Worm (Caenorhabditis elegans) whole organism, L1 larva: ENCODE measurements around the gene T11B7.5.

Experiments used
- F16B12.6 ChIP-seq: fragments of 150-350 bp; optimal IDR thresholded peaks from 2 replicates; lab custom pipeline; 2014; ENCODE audit warnings: missing biosample characterization, missing genetic modification characterization
- Y116A8C.19 ChIP-seq: sonication (generic microtip); optimal IDR thresholded peaks from 2 replicates; lab custom pipeline; 2016; ENCODE audit warnings: missing compliant biosample characterization, missing genetic modification characterization, borderline replicate concordance
- blmp-1 ChIP-seq: fragments of 150-350 bp; optimal IDR thresholded peaks from 2 replicates; lab custom pipeline; 2014; ENCODE audit warnings: missing biosample characterization, missing genetic modification characterization
- ceh-63 ChIP-seq: fragments of 200-800 bp; sonication (Bioruptor generic); optimal IDR thresholded peaks from 2 replicates; lab custom pipeline; 2018; ENCODE audit warnings: mild to moderate bottlenecking, missing genetic modification characterization, missing compliant biosample characterization
- ceh-90 ChIP-seq: sonication (generic microtip); optimal IDR thresholded peaks from 2 replicates; lab custom pipeline; 2016; ENCODE audit warnings: missing genetic modification characterization, missing compliant biosample characterization
- dpl-1 ChIP-seq, 3 experiments: fragments of 150-350 bp in 2 of 3; sonication (generic microtip) in 1 of 3; optimal IDR thresholded peaks; 2 replicates each; lab custom pipeline; 2014 to 2017; ENCODE audit warnings: missing biosample characterization in 3 of 3, missing genetic modification characterization in 3 of 3, missing genetic modification reagents in 3 of 3
- efl-1 ChIP-seq, 4 experiments: fragments of 150-350 bp; optimal IDR thresholded peaks in 3 of 4; peaks in 1 of 4; 1 replicate in 1 of 4; 2 replicates in 3 of 4; lab custom pipeline; 2014; ENCODE audit warnings: missing biosample characterization in 2 of 4, missing genetic modification characterization in 2 of 4, missing genetic modification reagents in 2 of 4
- egl-27 ChIP-seq, 2 experiments: fragments of 150-350 bp in 1 of 2; sonication (generic microtip); optimal IDR thresholded peaks; 3 replicates each; lab custom pipeline; 2017 to 2018; ENCODE audit warnings: missing biosample characterization in 2 of 2, missing genetic modification characterization in 2 of 2, missing genetic modification reagents in 2 of 2
- elt-3 ChIP-seq, 6 experiments: fragments of 150-350 bp in 1 of 6; sonication (generic microtip); optimal IDR thresholded peaks; 2 replicates each; lab custom pipeline; 2017 to 2018; ENCODE audit warnings: missing biosample characterization in 6 of 6, missing genetic modification characterization in 6 of 6, inconsistent platforms in 1 of 6
- fkh-10 ChIP-seq: sonication (generic microtip); optimal IDR thresholded peaks from 2 replicates; lab custom pipeline; 2017; ENCODE audit warnings: missing biosample characterization, missing genetic modification reagents, missing genetic modification characterization
- grh-1 ChIP-seq: fragments of 200-800 bp; sonication (Bioruptor generic); IDR thresholded peaks from 2 replicates; pipeline ENCODE4 v1.3.6; 2022; ENCODE audit warnings: missing genetic modification reagents, missing genetic modification characterization, missing compliant biosample characterization
- hlh-4 ChIP-seq: sonication (generic microtip); optimal IDR thresholded peaks from 2 replicates; lab custom pipeline; 2016; ENCODE audit warnings: mild to moderate bottlenecking, missing genetic modification characterization, missing compliant biosample characterization
- hpl-2 ChIP-seq: fragments of 150-350 bp; optimal IDR thresholded peaks from 2 replicates; lab custom pipeline; 2014; ENCODE audit warnings: missing biosample characterization, missing genetic modification reagents, missing genetic modification characterization
- isw-1 ChIP-seq: fragments of 200-800 bp; sonication (Bioruptor generic); IDR thresholded peaks from 2 replicates; pipeline ENCODE4 v1.3.6; 2022; ENCODE audit warnings: missing genetic modification characterization, missing compliant biosample characterization
- jun-1 ChIP-seq: fragments of 150-350 bp; optimal IDR thresholded peaks from 2 replicates; lab custom pipeline; 2014; ENCODE audit warnings: missing biosample characterization, missing genetic modification reagents, missing genetic modification characterization
- lin-14 ChIP-seq: fragments of 200-800 bp; sonication (Bioruptor generic); optimal IDR thresholded peaks from 2 replicates; lab custom pipeline; 2018; ENCODE audit warnings: mild to moderate bottlenecking, missing genetic modification characterization, moderate library complexity, missing compliant biosample characterization
- lin-35 ChIP-seq, 2 experiments: fragments of 150-350 bp; optimal IDR thresholded peaks; 2 replicates each; lab custom pipeline; 2014; ENCODE audit warnings: missing biosample characterization in 2 of 2, missing genetic modification characterization in 2 of 2, missing genetic modification reagents in 2 of 2
- lin-39 ChIP-seq: fragments of 150-350 bp; optimal IDR thresholded peaks from 2 replicates; lab custom pipeline; 2014; ENCODE audit warnings: missing biosample characterization, missing genetic modification reagents, missing genetic modification characterization
- lir-3 ChIP-seq: sonication (generic microtip); optimal IDR thresholded peaks from 2 replicates; lab custom pipeline; 2016; ENCODE audit warnings: mild to moderate bottlenecking, missing genetic modification characterization, moderate library complexity, missing compliant biosample characterization; ENCODE audit not compliant: poor library complexity
- lsy-2 ChIP-seq, 2 experiments: fragments of 150-350 bp; optimal IDR thresholded peaks; 2 replicates each; lab custom pipeline; 2014; ENCODE audit warnings: missing biosample characterization in 2 of 2, missing genetic modification characterization in 2 of 2
- nhr-19 ChIP-seq: fragments of 200-800 bp; sonication (Bioruptor generic); conservative IDR thresholded peaks from 2 replicates; pipeline ENCODE4 v1.3.6; 2022; ENCODE audit warnings: missing genetic modification characterization, missing compliant biosample characterization
- nhr-20 ChIP-seq: sonication (generic microtip); optimal IDR thresholded peaks from 2 replicates; lab custom pipeline; 2016; ENCODE audit warnings: mild to moderate bottlenecking, missing genetic modification characterization, missing compliant biosample characterization
- nhr-71 ChIP-seq: sonication (generic microtip); optimal IDR thresholded peaks from 2 replicates; lab custom pipeline; 2016; ENCODE audit warnings: mild to moderate bottlenecking, missing genetic modification characterization, moderate library complexity, missing compliant biosample characterization
- nhr-77 ChIP-seq: fragments of 150-350 bp; optimal IDR thresholded peaks from 2 replicates; lab custom pipeline; 2014; ENCODE audit warnings: missing biosample characterization, missing genetic modification characterization
- nhr-84 ChIP-seq: sonication (generic microtip); optimal IDR thresholded peaks from 2 replicates; lab custom pipeline; 2017; ENCODE audit warnings: missing biosample characterization, missing genetic modification characterization
- nhr-85 ChIP-seq: sonication (generic microtip); peaks from one replicate; lab custom pipeline; 2016; ENCODE audit warnings: missing genetic modification characterization, inconsistent platforms, missing compliant biosample characterization
- nhr-90 ChIP-seq: sonication (generic microtip); optimal IDR thresholded peaks from 2 replicates; lab custom pipeline; 2016; ENCODE audit warnings: mild to moderate bottlenecking, missing genetic modification characterization, missing compliant biosample characterization; ENCODE audit not compliant: poor library complexity
- pag-3 ChIP-seq: sonication (generic microtip); optimal IDR thresholded peaks from 2 replicates; lab custom pipeline; 2017; ENCODE audit warnings: missing genetic modification characterization, mild to moderate bottlenecking, missing compliant biosample characterization, antibody characterized with exemption, borderline replicate concordance; ENCODE audit not compliant: insufficient read depth
- pax-3 ChIP-seq: fragments of 200-800 bp; sonication (Bioruptor generic); optimal IDR thresholded peaks from 2 replicates; lab custom pipeline; 2018; ENCODE audit warnings: mild to moderate bottlenecking, missing genetic modification characterization, moderate library complexity, missing compliant biosample characterization
- rnt-1 ChIP-seq: sonication (generic microtip); optimal IDR thresholded peaks from 2 replicates; lab custom pipeline; 2016; ENCODE audit warnings: mild to moderate bottlenecking, missing genetic modification characterization, moderate library complexity, missing compliant biosample characterization
- skn-1 ChIP-seq: fragments of 150-350 bp; optimal IDR thresholded peaks from 2 replicates; lab custom pipeline; 2014; ENCODE audit warnings: missing biosample characterization, missing genetic modification characterization
- snu-23 ChIP-seq: sonication (generic microtip); optimal IDR thresholded peaks from 2 replicates; lab custom pipeline; 2016; ENCODE audit warnings: missing genetic modification characterization, missing compliant biosample characterization
- sox-4 ChIP-seq: sonication (generic microtip); optimal IDR thresholded peaks from 2 replicates; lab custom pipeline; 2016; ENCODE audit warnings: missing genetic modification characterization, missing compliant biosample characterization
- tlp-1 ChIP-seq: fragments of 150-350 bp; optimal IDR thresholded peaks from 2 replicates; lab custom pipeline; 2014; ENCODE audit warnings: missing biosample characterization, missing genetic modification characterization
- unc-98 ChIP-seq: fragments of 200-800 bp; sonication (Bioruptor generic); IDR thresholded peaks from 2 replicates; pipeline ENCODE4 v1.3.6; 2022; ENCODE audit warnings: missing genetic modification characterization, missing compliant biosample characterization
- vab-15 ChIP-seq: sonication (generic microtip); optimal IDR thresholded peaks from 2 replicates; lab custom pipeline; 2017; ENCODE audit warnings: missing genotype, mild to moderate bottlenecking, missing genetic modification characterization, missing compliant biosample characterization
- xbp-1 ChIP-seq: sonication (generic microtip); optimal IDR thresholded peaks from 2 replicates; lab custom pipeline; 2016; ENCODE audit warnings: missing genetic modification characterization, missing compliant biosample characterization
- zag-1 ChIP-seq: fragments of 150-350 bp; optimal IDR thresholded peaks from 2 replicates; lab custom pipeline; 2014; ENCODE audit warnings: missing biosample characterization, missing genetic modification characterization
- zip-4 ChIP-seq: fragments of 200-800 bp; sonication (Bioruptor generic); optimal IDR thresholded peaks from 2 replicates; lab custom pipeline; 2018; ENCODE audit warnings: mild to moderate bottlenecking, missing genetic modification characterization, moderate library complexity, missing compliant biosample characterization
- ztf-11 ChIP-seq, 2 experiments: sonication (generic microtip); optimal IDR thresholded peaks; 2 replicates each; lab custom pipeline; 2016 to 2017; ENCODE audit warnings: missing genetic modification characterization in 2 of 2, missing biosample characterization in 1 of 2, missing compliant biosample characterization in 1 of 2

Gene T11B7.5

ce11 chrIV:8816617-8817016 is 39.2 kb downstream of the T11B7.5 start:
- TF ChIP-seq grh-1 (GFP tag; lab: Robert Waterston, UW) (no peak), elt-3 (tag; optimal IDR thresholded peaks at IDR 0.05; lab: Kevin White, UChicago) (no peak), pag-3 (no peak), unc-98 (GFP tag; lab: Robert Waterston, UW) (no peak)

- no peak for TF ChIP-seq lir-3 (tag; lab: Kevin White, UChicago)
- no peak for TF ChIP-seq skn-1 (tag; lab: Kevin White, UChicago)
- TF ChIP-seq blmp-1 = peak; percentile 11
- TF ChIP-seq snu-23 (GFP tag; lab: Kevin White, UChicago) = peak; percentile 2
- TF ChIP-seq elt-3 (tag; optimal IDR thresholded peaks at IDR 0.05; lab: Kevin White, UChicago) = peak in 1 of 6 experiments; percentile 1
- TF ChIP-seq nhr-85 (tag; lab: Kevin White, UChicago) = peak; percentile 71
- TF ChIP-seq nhr-71 = peak; percentile 5
- TF ChIP-seq, all 84 proteins: peak for 5
Observed at ce11 chrIV:8816029-8816428, 39.8 kb downstream of the T11B7.5 start, which contains the start of gene grsp-2. grsp-2 (plus strand) TSS chrIV:8816329.

ce11 chrIV:8815162-8815561 is 40.7 kb downstream of the T11B7.5 start:
- TF ChIP-seq lir-3 (tag; lab: Kevin White, UChicago) (no peak), F16B12.6 (tag; lab: Kevin White, UChicago) (no peak), nhr-71 (peak; percentile 41), ceh-63 (no peak), snu-23 (GFP tag; lab: Kevin White, UChicago) (peak; percentile 51), hlh-4 (tag; lab: Kevin White, UChicago) (no peak), lin-14 (GFP tag; lab: Kevin White, UChicago) (peak; percentile 64), vab-15 (tag; lab: Kevin White, UChicago) (no peak), Y116A8C.19 (no peak), fkh-10 (GFP tag; lab: Kevin White, UChicago) (no peak), blmp-1 (peak; percentile 63), pax-3 (tag; lab: Kevin White, UChicago) (no peak), egl-27 (tag; optimal IDR thresholded peaks at IDR 0.05; lab: Kevin White, UChicago) (no peak), nhr-85 (tag; lab: Kevin White, UChicago) (peak; percentile 84), nhr-90 (tag; lab: Kevin White, UChicago) (peak; percentile 13), isw-1 (no peak), hpl-2 (GFP tag; lab: Kevin White, UChicago) (no peak), xbp-1 (tag; lab: Kevin White, UChicago) (no peak), ztf-11 (tag; optimal IDR thresholded peaks at IDR 0.05; lab: Kevin White, UChicago) (no peak), elt-3 (tag; optimal IDR thresholded peaks at IDR 0.05; lab: Kevin White, UChicago) (peak in 4 of 6 experiments; percentile 17 to 84 (median 32)), nhr-20 (peak; percentile 59), lin-35 (GFP tag; optimal IDR thresholded peaks at IDR 0.05; lab: Kevin White, UChicago) (peak in 1 of 2 experiments; percentile 18), sox-4 (tag; lab: Kevin White, UChicago) (no peak), jun-1 (tag; lab: Kevin White, UChicago) (no peak), lsy-2 (tag; optimal IDR thresholded peaks at IDR 0.05; lab: Kevin White, UChicago) (peak in 1 of 2 experiments; percentile 31), nhr-77 (no peak), nhr-84 (tag; lab: Kevin White, UChicago) (no peak), zip-4 (GFP tag; lab: Kevin White, UChicago) (no peak), ceh-90 (no peak)

- TF ChIP-seq lin-39 (tag; lab: Kevin White, UChicago) = peak; percentile 16
- TF ChIP-seq nhr-19 = peak; percentile 42
- no peak for TF ChIP-seq tlp-1 (tag; lab: Kevin White, UChicago)
- no peak for TF ChIP-seq dpl-1 (GFP tag; optimal IDR thresholded peaks at IDR 0.05; lab: Kevin White, UChicago)
- TF ChIP-seq lsy-2 (tag; optimal IDR thresholded peaks at IDR 0.05; lab: Kevin White, UChicago) = peak; percentile 0 to 57
- TF ChIP-seq snu-23 (GFP tag; lab: Kevin White, UChicago) = peak; percentile 12
- TF ChIP-seq efl-1 (optimal IDR thresholded peaks at IDR 0.05; lab: Kevin White, UChicago) = peak; percentile 15 to 18
- TF ChIP-seq efl-1 (GFP tag; optimal IDR thresholded peaks at IDR 0.05 in 1 of 2; lab: Kevin White, UChicago) = peak in 1 of 2 experiments; percentile 52
- TF ChIP-seq nhr-84 (tag; lab: Kevin White, UChicago) = no peak
- no peak for TF ChIP-seq pax-3 (tag; lab: Kevin White, UChicago)
- TF ChIP-seq rnt-1 (tag; lab: Kevin White, UChicago) = peak; percentile 56
- TF ChIP-seq lir-3 (tag; lab: Kevin White, UChicago) = peak; percentile 27
- TF ChIP-seq lin-14 (GFP tag; lab: Kevin White, UChicago) = peak; percentile 60
- peak; percentile 66 for TF ChIP-seq nhr-71
- no peak for TF ChIP-seq zag-1 (tag; lab: Kevin White, UChicago)
Observed at ce11 chrIV:8813614-8814013, 42.2 kb downstream of the T11B7.5 start, which contains the start of gene exc-5. exc-5 (minus strand) TSS chrIV:8813670.
